Fruit fly (Drosophila melanogaster): ENCODE data around the gene pn.

DNA sequence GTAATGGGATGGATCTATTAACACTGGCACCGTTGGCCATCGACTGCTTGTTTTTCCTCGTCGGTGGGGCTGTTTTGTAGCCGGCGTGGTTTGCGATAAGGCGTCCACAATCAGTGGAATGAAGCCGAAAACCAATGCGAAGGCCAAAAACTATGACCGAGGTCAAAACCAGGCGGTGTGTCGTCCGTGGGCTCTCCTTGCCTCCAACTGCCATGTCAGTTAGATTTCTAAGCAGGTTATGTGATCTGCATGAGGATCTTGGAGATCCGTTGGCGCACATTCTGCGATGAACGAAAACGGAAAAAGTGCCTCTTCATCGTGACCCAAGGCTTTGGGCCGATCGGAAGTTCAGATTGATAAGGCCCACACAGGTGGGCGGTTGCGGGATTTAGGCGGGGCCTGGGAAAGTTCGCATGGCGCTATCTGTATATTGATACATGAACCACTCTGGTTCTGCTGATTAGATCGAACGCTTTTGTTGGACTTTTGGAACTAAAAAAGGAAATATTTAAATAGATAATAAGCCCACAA, 5.7 kb upstream of the pn start, which contains the start of gene Cyp4d14:
- TF ChIP-seq Sox14 (GFP tag; optimal IDR thresholded peaks at IDR 0.05) (no peak), CG11294 (GFP tag; IDR thresholded peaks at IDR 0.05) (no peak), CG4318 (GFP tag; optimal IDR thresholded peaks at IDR 0.05) (no peak), dsx (GFP tag; optimal IDR thresholded peaks at IDR 0.05; ENCODE audit: poor library complexity, severe bottlenecking) (no peak), CG6276 (GFP tag; optimal IDR thresholded peaks at IDR 0.05) (no peak), svp (GFP tag) (peak; percentile 84), CG34406 (GFP tag; optimal IDR thresholded peaks at IDR 0.05) (no peak), Lpt (GFP tag; optimal IDR thresholded peaks at IDR 0.05) (no peak), CG8632 (GFP tag; optimal IDR thresholded peaks at IDR 0.05) (no peak), lz (GFP tag; optimal IDR thresholded peaks at IDR 0.05) (no peak), pdm3 (GFP tag; optimal IDR thresholded peaks at IDR 0.05) (no peak)

Measured in whole organism, prepupa.